Fruit fly (Drosophila melanogaster) ovary, adult (tissue): ENCODE data around the gene MTPAP.

Experiments
- CG17801 ChIP-seq: fragments of 200-800 bp; optimal IDR thresholded peaks from 2 replicates; lab custom pipeline; 2019; ENCODE audit warnings: missing biosample characterization, mild to moderate bottlenecking, missing genetic modification characterization, moderate library complexity; ENCODE audit not compliant: partially characterized antibody

Gene MTPAP

DNA sequence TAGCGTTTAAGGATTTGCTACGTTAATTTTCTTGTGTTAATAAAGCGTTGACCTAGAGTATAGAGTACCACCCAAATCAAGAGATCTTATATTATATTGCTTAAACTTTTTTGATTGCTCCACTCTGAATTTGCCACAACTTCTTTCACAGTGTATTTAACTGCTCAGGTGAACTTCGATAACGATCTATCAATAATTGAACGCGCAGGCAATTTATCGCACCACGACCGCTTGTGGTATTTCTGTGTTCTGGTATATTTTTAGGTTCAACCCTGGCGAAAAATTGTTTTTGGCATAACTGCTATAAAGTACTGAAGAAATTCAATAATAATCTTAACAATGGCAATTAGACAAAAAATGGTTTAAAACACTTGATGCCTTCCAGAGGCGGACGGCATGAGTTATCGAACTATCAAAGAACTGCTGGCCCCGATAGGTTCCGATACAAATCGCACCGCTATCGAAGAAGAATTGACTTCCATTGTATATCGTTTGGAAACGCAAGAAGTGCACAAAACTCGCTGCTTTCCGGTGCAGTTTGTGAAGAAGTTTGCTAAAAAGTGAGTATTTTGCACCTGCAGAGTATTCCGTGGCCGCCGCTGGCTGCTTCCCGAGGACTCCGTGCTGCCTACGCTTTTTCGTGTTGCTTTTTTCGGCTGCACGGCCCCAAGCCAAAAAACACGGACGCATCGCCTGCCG lies 21.1 kb upstream of the MTPAP start, which contains the start of gene ssx:
Gene ssx, plus strand, starts transcription at position 477 of the 699 bp plus-strand sequence.
- TF ChIP-seq CG17801 (GFP tag; lab: Kevin White, UChicago) = peak; percentile 51

DNA sequence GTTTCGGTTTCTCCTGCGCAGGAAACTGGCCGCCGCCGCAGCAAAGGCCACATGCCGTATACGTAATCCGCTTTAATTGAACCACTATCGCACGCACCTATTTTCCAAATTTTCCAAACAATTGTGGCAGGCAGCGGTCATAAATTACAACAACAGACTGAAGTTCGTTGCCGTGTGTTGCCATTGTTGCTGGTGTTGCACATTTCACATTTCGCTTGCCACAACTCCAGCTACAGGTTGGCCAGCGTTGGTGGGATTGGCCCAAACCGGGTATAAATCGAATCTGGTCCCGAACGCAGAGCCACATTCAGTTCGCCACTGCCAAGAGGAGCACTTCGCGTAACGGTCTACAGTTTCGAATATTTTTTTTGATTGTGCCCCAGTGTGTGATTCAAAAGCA lies 19.8 kb upstream of the MTPAP start, which contains the start of gene CG14770:
Gene CG14770, plus strand, starts transcription at position 301 of the 400 bp plus-strand sequence.
- no peak for TF ChIP-seq CG17801 (GFP tag; lab: Kevin White, UChicago)

DNA sequence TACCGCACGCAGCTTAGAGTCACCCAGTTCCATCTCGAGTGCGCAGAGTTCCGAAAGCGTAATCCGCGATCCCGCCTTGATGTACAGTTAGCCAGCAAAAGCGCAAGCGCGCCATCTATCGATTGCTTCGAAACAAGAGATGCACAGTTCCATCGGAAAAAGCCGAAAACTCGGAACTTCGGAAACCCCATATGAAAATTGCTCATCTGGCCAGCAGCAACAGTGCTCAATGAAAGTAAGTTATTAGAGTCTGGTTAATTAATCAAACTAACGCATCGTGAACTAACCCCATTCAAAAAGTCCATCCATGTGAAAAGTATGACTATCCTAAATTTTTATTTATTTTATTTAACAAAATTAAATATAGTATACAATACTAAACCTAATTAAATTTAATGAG lies 8.3 kb upstream of the MTPAP start, which contains the start of gene png:
Gene png, minus strand, starts transcription at position 101 of the 400 bp plus-strand sequence.
- TF ChIP-seq CG17801 (GFP tag; lab: Kevin White, UChicago) = no peak

DNA sequence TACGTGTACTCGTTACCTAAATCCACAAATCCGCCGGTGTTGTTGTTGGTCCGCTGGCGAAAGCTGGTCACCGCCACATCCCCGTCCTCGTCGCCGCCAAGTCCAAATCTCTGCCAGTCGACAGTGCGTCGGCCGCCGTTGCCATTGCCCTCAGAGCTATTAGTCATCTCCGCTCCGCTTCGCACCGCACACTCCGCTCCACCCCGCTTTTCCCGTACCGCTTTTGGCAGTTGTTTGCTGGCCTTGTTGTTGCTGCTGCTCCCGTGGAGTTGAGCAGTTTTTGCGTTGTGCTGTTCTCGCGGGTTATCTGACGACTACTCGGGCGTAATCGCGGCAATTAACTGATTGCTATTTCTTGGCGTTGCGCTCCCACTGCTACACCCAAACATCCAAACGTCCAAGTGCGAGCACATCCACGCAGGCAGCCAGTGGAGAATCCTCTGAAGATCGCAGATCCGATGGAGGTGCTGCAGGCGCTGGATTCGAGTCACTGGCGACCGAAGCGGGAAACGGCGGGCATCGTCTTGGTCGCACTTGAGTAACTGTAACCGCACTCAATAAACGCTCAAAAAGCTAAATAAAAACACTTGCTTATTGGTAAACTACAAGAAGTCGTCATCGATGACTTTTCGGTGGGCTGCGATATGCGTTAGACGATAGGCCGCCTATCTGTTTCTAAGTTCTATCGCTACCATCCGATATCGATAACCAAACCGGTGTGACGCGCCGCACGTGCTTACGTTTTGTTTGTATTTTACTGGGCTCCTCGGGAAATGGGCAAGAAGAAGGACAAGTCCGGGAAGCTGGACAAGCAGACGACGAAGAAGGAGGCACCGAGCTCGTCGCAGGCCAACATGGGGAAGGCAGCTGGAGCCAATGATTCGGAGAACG lies 4.4 kb upstream of the MTPAP start, which contains the start of the genes CG12773 and CG11417:
Gene CG12773, minus strand, starts transcription at position 660 of the 891 bp plus-strand sequence.
Gene CG11417, plus strand, starts transcription at position 693 of the 891 bp plus-strand sequence.
- TF ChIP-seq CG17801 (GFP tag; lab: Kevin White, UChicago) = no peak

DNA sequence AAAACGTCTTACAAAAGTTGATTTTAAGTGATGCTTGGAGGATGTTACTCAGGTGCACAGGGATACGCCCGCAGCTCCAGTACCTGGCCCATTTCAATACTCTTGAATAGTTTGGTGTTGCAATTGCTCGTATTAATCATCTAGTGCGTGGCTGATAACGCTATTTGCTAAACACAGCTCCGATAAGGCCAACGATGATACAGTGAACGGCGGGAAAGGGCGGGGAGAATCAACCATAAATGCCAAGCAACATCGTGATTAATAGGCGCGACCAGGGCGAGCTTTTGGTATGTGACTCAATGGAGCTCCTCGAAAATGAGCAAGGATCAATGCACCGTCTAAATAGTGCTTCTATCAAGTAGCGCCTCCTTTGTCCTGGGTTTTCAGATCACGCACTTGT lies 2.3 kb downstream of the MTPAP start:
- no peak for TF ChIP-seq CG17801 (GFP tag; lab: Kevin White, UChicago)

DNA sequence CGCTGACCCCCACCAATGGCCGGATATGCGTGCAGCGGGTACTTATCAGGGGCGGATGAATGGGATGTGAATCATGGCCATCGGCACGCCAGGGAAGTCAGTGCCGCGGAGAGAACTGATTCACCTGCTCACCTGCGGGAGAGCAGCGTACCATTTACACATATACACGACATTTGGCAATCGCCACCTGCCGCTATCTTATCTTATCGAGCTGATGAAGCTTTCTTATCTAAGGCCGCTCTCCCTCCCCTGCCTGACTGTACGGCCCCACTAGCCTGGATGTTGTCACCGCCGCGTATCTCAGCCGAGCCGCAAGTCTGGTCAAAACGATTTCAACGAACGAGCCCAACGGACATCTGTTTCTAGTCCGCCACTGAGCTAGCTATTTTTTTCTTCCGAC lies 2.9 kb downstream of the MTPAP start, which contains the start of gene Tsp2A:
Gene Tsp2A, plus strand, starts transcription at position 298 of the 400 bp plus-strand sequence.
- TF ChIP-seq CG17801 (GFP tag; lab: Kevin White, UChicago) = no peak

DNA sequence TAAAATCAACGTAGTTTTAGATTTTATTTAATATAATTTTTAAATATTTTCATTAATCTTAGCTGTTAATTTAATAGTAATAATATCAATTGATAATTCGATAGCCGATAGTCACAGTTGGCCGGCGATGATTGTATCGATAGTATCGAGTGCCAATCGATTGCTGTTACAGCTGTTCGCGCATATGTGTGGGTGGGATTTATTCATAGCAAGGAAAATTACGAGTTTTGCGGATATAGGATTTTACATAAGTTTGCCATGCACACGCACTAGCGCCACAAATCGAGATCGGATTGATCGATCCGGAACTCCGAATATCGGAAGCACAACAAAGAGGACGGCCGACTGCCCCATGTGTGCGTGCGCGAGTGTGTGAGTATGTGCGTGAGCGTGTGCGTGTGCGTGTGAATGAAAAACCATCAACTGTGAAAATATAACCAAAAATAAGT lies 7.2 kb downstream of the MTPAP start, which contains the start of gene Naa30A:
Gene Naa30A, plus strand, starts transcription at position 163 of the 449 bp plus-strand sequence.
- peak; percentile 51 for TF ChIP-seq CG17801 (GFP tag; lab: Kevin White, UChicago)

DNA sequence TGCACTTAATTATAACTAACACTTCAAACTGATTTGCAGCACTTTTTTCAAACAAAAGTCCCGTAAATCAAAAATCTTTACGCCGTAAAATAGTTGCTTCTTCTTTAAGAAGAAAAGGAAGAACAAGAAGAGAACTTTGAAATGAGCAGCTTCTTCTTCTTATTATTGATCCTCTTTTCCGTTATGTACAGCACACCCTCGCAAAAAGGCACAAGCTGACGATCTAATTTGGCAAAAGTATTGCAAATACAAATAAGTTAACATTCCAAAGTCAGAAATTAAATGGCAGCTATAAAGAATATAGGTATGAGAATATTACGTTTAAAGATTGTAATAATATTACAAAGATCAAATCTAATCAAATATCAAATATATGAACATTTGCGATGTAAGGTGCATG lies 7.6 kb downstream of the MTPAP start, which contains the start of gene CG11409:
Gene CG11409, minus strand, starts transcription at position 60 of the 400 bp plus-strand sequence.
- TF ChIP-seq CG17801 (GFP tag; lab: Kevin White, UChicago) = no peak

DNA sequence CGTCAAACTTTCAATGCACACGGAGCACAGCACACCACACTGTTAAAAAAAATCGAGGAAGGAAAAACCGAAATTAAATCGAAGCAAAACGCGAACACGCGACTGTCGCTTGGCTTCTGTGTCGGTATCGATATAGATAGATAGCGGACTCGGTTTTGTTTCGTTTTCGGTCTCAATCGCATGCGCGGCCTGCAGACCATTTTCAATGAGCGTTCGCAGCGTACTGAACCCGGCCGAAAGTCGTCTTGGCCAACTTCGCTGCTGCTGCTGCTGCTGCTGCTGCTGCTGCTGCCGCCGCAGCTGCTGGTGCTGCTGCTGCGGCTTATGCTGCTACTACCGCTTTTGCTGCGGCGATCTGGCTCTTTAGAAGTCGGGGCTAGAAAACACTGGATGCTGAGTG lies 11.2 kb downstream of the MTPAP start:
- TF ChIP-seq CG17801 (GFP tag; lab: Kevin White, UChicago) = no peak

DNA sequence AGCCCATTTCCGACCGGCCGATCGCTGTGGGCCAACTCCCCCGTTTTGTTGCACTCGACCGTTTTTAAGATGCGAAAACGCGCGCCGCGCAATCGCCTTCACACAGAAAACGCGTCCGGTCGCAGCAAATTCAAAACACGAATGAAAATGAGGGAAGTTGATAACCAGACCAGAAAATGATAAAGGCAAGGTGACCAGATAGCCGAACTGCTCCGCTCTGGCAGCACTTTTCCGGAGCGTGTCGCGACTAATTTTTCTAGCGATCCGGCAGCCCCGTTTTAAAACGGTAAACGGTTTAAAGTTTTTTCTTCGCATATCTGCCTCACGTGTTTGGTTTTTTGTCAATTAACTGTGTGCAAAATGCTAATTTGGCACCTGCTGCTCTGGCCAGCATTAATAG lies 26.9 kb downstream of the MTPAP start, which contains the start of gene DAAM:
Gene DAAM, minus strand, starts transcription at position 149 of the 400 bp plus-strand sequence.
- TF ChIP-seq CG17801 (GFP tag; lab: Kevin White, UChicago) = peak; percentile 61

DNA sequence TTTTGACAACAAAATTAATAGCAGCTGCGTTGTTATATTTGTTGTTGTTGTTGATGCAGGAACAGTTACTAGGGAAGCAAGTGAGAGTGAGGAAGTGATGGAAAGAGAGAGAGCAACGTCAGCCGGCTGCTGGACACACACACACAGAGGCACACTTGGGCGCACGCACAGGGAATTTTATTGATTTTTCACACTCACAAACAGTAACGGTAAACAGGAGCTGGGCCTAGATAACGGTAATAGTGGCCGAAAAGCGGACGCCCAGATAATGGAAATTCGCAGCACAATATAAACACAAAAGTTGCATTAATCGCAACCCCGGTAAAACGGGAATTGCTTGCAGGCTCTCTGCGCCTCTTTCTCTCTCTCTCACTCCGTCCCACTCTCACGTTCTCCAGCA lies 27.5 kb downstream of the MTPAP start:
- no peak for TF ChIP-seq CG17801 (GFP tag; lab: Kevin White, UChicago)

DNA sequence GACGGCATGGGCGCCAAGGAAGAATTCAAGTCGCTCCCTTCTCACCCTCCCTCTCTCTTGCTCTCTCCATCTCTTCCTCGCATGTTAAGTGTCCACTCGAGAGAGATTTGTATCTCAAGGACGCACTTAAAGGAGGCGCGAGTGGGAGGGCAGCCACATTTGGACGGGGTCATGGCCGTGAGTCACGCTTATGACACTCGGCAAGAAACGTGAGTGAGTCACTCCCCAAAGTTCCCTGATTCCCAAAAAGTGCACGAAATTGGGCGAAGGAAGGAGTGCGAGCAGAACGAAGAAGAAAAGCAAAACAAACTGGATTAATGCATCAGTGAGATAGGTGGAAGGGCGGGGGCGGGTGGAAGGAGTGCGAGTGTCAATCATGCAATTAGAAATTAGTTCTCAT lies 28.1 kb downstream of the MTPAP start:
- TF ChIP-seq CG17801 (GFP tag; lab: Kevin White, UChicago) = no peak

DNA sequence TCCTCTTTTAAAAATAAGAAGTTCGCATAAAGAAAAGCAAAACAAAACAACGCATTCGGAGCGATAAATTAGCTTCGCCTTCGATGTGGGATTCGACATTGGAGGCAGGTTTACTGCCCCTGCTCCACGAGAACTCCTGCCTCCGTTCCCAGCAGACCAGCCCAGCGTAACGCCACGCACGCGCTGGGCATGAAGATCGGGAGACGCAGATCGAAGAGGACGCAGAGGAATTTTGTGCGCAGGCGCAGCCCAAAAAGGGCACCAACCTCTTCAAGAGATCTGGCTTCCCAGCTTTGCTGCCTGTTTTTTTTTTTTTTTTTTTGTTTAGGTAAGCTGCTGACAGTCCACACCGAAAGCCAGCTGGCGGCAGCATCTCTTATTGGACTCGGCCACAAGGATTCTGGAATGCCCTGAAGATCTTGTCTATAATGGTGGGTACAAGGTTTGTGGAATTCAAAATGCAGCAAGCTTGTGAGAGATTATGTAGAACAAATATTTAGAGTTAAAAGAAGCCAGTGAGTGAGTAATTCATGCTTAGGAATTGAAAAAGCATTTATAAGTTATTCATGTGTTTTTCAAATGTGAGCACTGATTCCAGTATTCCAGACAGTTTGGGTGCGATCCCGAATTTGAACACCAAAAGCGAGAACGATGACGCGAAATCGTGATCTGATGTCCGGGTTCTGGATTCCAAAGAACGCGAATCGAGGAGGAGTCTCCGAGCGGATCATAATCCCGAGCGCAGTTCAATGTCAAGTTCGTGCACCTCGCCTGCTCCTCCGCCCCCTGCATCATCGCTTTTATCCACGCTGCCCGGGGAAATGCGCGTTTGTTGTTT lies 28.8 kb downstream of the MTPAP start:
- TF ChIP-seq CG17801 (GFP tag; lab: Kevin White, UChicago) = no peak

DNA sequence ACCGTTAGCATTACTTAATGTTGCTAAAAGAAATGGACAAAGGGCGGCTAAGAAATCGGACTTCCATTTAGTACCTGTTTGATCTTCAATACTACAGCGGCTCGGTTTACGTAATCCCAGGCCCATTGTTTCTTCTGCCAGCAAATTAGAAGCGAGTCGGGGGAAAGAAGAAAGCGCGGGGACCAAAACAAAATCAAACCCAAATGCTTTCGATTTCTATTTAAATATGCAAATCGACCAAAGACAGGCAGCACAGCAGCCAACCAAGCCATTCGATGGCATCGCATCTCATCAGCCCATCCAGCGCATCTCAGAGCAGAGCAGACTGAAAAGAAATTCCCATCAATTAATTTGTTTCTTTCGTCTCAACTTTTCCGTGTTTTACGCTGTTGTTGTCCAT lies 36.6 kb downstream of the MTPAP start:
- no peak for TF ChIP-seq CG17801 (GFP tag; lab: Kevin White, UChicago)
